Worm (Caenorhabditis elegans): Measurements from ENCODE around the gene Y54H5A.2.

DNA sequence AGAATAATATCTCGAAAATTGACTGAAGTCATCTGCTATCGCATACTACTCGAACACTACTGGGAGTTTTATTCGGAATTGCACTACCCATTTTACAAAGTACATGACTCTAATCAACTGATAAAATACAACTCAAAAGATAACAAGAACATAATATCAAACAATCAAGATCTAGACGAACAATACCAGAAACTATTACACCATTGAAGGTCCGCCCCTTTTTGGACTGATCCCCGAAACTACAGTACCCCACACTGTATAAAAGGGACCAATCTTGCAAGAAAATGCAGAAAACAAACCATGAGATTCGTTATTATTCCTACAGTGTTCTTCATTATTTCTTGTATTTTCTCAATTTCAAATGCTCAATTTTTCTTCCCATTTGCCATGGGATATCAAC is 54.9 kb downstream of the Y54H5A.2 start, which contains the start of gene F54D8.10:
- TF ChIP-seq tbx-37 (GFP tag; conservative IDR thresholded peaks at IDR 0.05) (no peak), ama-1 (optimal IDR thresholded peaks at IDR 0.05) (no peak), hmbx-1 (tag; optimal IDR thresholded peaks at IDR 0.05) (no peak), B0310.2 (tag; optimal IDR thresholded peaks at IDR 0.05) (no peak), tra-4 (tag; optimal IDR thresholded peaks at IDR 0.05) (no peak)

All from whole organism, early embryonic.